Fruit fly (Drosophila melanogaster): ENCODE results near the gene CG3168.

Gene CG3168

DNA sequence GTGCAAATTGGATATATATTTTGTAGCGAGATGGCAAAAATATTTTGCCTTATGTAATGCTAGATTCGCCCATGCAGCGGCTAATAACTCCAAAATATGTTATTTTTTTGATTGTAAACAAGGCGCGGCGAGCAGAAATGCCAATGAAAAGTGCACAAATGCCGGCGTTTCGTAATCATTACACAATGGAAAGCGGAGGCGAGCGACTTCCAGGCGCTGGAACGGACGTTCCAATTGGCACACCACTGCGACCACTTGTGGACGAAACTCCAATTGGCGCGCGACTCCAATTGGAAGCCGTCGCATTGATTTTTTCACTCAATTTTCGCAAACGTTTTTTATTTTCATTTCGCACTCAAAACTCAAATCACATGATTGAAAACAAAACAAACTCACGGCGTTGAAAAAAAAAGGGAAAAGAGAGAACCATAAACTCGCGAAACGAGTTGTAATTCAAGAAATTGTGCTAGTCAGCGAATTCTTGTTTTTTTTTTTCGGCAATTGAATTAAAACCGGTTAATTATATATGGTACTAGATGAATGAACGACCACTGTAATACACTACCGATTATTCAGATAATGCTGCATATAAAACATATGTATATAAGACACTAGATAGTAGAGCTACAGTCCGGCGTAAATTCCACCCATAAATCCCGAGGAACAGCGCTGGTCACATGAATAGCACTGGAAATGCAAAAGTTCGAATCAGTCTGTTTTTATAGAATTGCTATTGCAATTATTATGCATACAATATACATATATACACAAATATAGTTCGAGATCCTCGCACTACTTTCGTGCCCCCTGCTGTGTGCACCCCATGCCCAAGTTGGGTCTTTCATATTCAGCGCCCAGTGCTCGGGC lies 60.9 kb downstream of the CG3168 start, which contains the start of gene ND-ASHI (continued):
- TF ChIP-seq gfzf (GFP tag; optimal IDR thresholded peaks at IDR 0.05): peak; percentile 2
- TF ChIP-seq CG12744 (GFP tag; optimal IDR thresholded peaks at IDR 0.05): peak; percentile 90
- TF ChIP-seq mld (GFP tag; IDR thresholded peaks at IDR 0.05; ENCODE audit: partially characterized antibody): no peak
- peak; percentile 86 for TF ChIP-seq repo (GFP tag; optimal IDR thresholded peaks at IDR 0.05)
- peak; percentile 52 for TF ChIP-seq TFAM (GFP tag; optimal IDR thresholded peaks at IDR 0.05)
- peak in 1 of 3 experiments; percentile 76 for TF ChIP-seq lola (GFP tag; optimal IDR thresholded peaks at IDR 0.05)
- peak; percentile 87 for TF ChIP-seq CG10654 (GFP tag; optimal IDR thresholded peaks at IDR 0.05)
- peak; percentile 78 for TF ChIP-seq NK7.1 (GFP tag; optimal IDR thresholded peaks at IDR 0.05)
- no peak for TF ChIP-seq pfk (GFP tag; optimal IDR thresholded peaks at IDR 0.05)
- TF ChIP-seq mirr (GFP tag; optimal IDR thresholded peaks at IDR 0.05): peak; percentile 96
- TF ChIP-seq dati (GFP tag; IDR thresholded peaks at IDR 0.05): peak; percentile 89
- peak; percentile 69 for TF ChIP-seq CG17912 (GFP tag; optimal IDR thresholded peaks at IDR 0.05)
- TF ChIP-seq CG7357 (GFP tag; IDR thresholded peaks at IDR 0.05): peak; percentile 86
- TF ChIP-seq NFAT (GFP tag; IDR thresholded peaks at IDR 0.05): peak; percentile 96
- peak; percentile 88 for TF ChIP-seq dimm (GFP tag; IDR thresholded peaks at IDR 0.05)
- peak; percentile 95 for TF ChIP-seq row (GFP tag; IDR thresholded peaks at IDR 0.05)
- peak; percentile 96 for TF ChIP-seq chm (GFP tag; IDR thresholded peaks at IDR 0.05)
- peak; percentile 94 for TF ChIP-seq CG11085 (GFP tag; IDR thresholded peaks at IDR 0.05)
- peak; percentile 90 for TF ChIP-seq D19A (tag; optimal IDR thresholded peaks at IDR 0.05)
- peak; percentile 73 for TF ChIP-seq CG12236 (GFP tag; optimal IDR thresholded peaks at IDR 0.05)
- peak; percentile 95 for TF ChIP-seq dpn (GFP tag; optimal IDR thresholded peaks at IDR 0.05)
- TF ChIP-seq h (optimal IDR thresholded peaks at IDR 0.05): no peak
- TF ChIP-seq CG5245 (GFP tag; optimal IDR thresholded peaks at IDR 0.05): peak; percentile 94
- no peak for TF ChIP-seq Doc3 (GFP tag; IDR thresholded peaks at IDR 0.05; ENCODE audit: partially characterized antibody)
- TF ChIP-seq bigmax (GFP tag; optimal IDR thresholded peaks at IDR 0.05): peak; percentile 57
- TF ChIP-seq CG4360 (GFP tag; IDR thresholded peaks at IDR 0.05): peak; percentile 60
- peak; percentile 95 for TF ChIP-seq bcd (GFP tag; optimal IDR thresholded peaks at IDR 0.05)
- peak; percentile 86 for TF ChIP-seq fu2 (GFP tag; optimal IDR thresholded peaks at IDR 0.05)
- TF ChIP-seq Adf1 (GFP tag; IDR thresholded peaks at IDR 0.05): peak; percentile 80
- TF ChIP-seq CG32767 (GFP tag; IDR thresholded peaks at IDR 0.05): peak; percentile 88
- peak; percentile 90 for TF ChIP-seq CG4730 (GFP tag; IDR thresholded peaks at IDR 0.05)
- TF ChIP-seq CG10267 (tag; optimal IDR thresholded peaks at IDR 0.05): peak; percentile 83
- no peak for TF ChIP-seq CG16813 (GFP tag; IDR thresholded peaks at IDR 0.05; ENCODE audit: partially characterized antibody)
- no peak for TF ChIP-seq CG9797 (GFP tag; optimal IDR thresholded peaks at IDR 0.05)
- peak; percentile 69 for TF ChIP-seq psq (GFP tag; optimal IDR thresholded peaks at IDR 0.05)
- TF ChIP-seq HLH4C (GFP tag; IDR thresholded peaks at IDR 0.05; ENCODE audit: partially characterized antibody): no peak
- TF ChIP-seq sqz (GFP tag; optimal IDR thresholded peaks at IDR 0.05): no peak
- TF ChIP-seq Dad (GFP tag; optimal IDR thresholded peaks at IDR 0.05): peak; percentile 90
- TF ChIP-seq insv (GFP tag; optimal IDR thresholded peaks at IDR 0.05): peak; percentile 81 to 96
- peak; percentile 93 for TF ChIP-seq pho (GFP tag; optimal IDR thresholded peaks at IDR 0.05)
- TF ChIP-seq Dek (tag; optimal IDR thresholded peaks at IDR 0.05): peak; percentile 94
- TF ChIP-seq CG9876 (GFP tag; optimal IDR thresholded peaks at IDR 0.05): peak; percentile 66
- peak; percentile 35 for TF ChIP-seq pzg (GFP tag; optimal IDR thresholded peaks at IDR 0.05)
- peak; percentile 74 for TF ChIP-seq ac (GFP tag; optimal IDR thresholded peaks at IDR 0.05)
- TF ChIP-seq tgo (GFP tag; IDR thresholded peaks at IDR 0.05): peak; percentile 94
- TF ChIP-seq Dp (GFP tag; optimal IDR thresholded peaks at IDR 0.05): no peak
- TF ChIP-seq E2f1 (GFP tag; IDR thresholded peaks at IDR 0.05): peak; percentile 94
- TF ChIP-seq ind (GFP tag; optimal IDR thresholded peaks at IDR 0.05): peak; percentile 95
- peak; percentile 98 for TF ChIP-seq caup (GFP tag; optimal IDR thresholded peaks at IDR 0.05; ENCODE audit: severe bottlenecking)
- no peak for TF ChIP-seq Sin3A (optimal IDR thresholded peaks at IDR 0.05)

Measured in whole organism, embryonic.